Worm (Caenorhabditis elegans) whole organism, L4/young adult: Measurements from ENCODE around the gene msp-65.
"Not testable (repeated sequence)": the region's sequence is repeated elsewhere in the genome, so short reads cannot be mapped to it uniquely, and the experiment has no call there.

Experiments used
- W03F9.2 ChIP-seq: fragments of 150-350 bp; optimal IDR thresholded peaks from 2 replicates; lab custom pipeline; 2014; ENCODE audit warnings: missing biosample characterization, missing genetic modification characterization
- dao-5 ChIP-seq: sonication (generic microtip); optimal IDR thresholded peaks from 2 replicates; lab custom pipeline; 2016; ENCODE audit warnings: missing genotype, missing genetic modification characterization, moderate library complexity, missing compliant biosample characterization
- him-1 ChIP-seq: sonication (generic microtip); optimal IDR thresholded peaks from 2 replicates; lab custom pipeline; 2016; ENCODE audit warnings: missing genotype, missing genetic modification reagents, missing genetic modification characterization, missing compliant biosample characterization

Gene msp-65

DNA sequence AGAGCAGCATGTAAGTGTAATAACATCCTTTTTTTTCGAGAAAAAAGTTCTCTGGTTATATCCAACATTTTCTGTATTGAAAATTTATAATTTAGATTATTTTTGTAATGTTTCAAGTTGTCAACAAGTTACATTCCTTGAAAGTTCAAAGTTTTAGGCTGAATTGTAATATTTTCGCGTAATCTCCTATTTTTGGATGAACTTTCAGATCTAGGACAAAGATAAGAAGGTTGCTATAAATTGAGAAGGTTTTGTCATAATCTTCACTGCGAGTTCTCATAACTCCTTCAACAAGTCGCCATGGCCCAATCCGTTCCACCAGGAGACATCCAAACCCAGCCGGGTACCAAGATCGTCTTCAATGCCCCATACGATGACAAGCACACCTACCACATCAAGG, at the start of gene msp-65:
msp-65 (plus strand) TSS at position 301 of the 400 bp plus-strand sequence.
- not testable (repeated sequence) for TF ChIP-seq W03F9.2 (tag; lab: Kevin White, UChicago); him-1 (tag; lab: Kevin White, UChicago); dao-5

DNA sequence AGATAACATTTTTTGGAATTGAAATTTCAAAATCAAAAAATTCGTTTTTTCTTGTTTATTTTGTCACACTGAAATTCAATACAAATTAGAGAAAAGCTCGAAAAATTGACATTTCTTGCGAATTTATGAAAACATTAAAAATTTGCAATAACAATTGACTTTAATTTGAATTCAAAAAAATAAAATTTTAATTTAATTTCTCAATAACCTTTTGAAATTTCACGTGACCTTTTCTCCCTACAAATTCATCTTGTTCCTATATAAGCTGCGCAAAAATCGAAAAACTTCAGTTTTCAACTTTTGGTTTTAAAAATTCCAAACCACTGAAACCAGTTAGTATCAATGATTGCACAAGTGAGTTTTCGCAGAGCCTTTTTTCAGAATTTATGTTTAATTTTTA, 47.5 kb upstream of the msp-65 start, which contains the start of gene F36H12.4:
F36H12.4 (plus strand) TSS at position 301 of the 400 bp plus-strand sequence.
- no peak for TF ChIP-seq dao-5
- TF ChIP-seq W03F9.2 (tag; lab: Kevin White, UChicago), result no peak
- no peak for TF ChIP-seq him-1 (tag; lab: Kevin White, UChicago)

- TF ChIP-seq W03F9.2 (tag; lab: Kevin White, UChicago) (no peak), dao-5 (no peak), him-1 (tag; lab: Kevin White, UChicago) (no peak)
Observed at ce11 chrIV:5272518-5272917, 43.8 kb upstream of the msp-65 start, which contains the start of gene F36H12.3. Gene F36H12.3 (plus strand): TSS chrIV:5272818.

DNA sequence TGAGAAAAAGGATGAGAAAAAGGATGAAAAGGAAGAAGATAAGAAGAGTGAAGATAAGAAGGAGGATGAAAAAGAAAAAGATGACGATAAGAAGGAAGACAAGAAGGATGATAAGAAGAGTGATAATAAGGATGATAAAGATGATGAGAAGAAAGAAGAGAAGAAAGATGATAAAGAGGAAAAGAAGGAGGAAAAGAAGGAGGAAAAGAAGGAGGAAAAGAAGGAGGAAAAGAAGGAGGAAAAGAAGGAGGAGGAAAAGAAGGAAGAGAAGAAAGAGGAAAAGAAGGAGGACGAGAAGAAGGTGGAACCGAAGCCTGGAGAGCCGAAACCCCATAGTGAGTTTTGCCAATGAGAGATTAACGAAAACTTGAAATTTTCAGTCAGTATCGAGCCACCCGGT, 42.9 kb upstream of the msp-65 start:
- no peak for TF ChIP-seq dao-5
- TF ChIP-seq W03F9.2 (tag; lab: Kevin White, UChicago), result no peak

ce11 chrIV:5274123-5274581, 42.2 kb upstream of the msp-65 start, which contains the start of gene slfl-4:
Gene slfl-4 (plus strand): TSS chrIV:5274531.
- no peak for TF ChIP-seq W03F9.2 (tag; lab: Kevin White, UChicago)
- no peak for TF ChIP-seq him-1 (tag; lab: Kevin White, UChicago)
- no peak for TF ChIP-seq dao-5

ce11 chrIV:5277752-5278151, 38.6 kb upstream of the msp-65 start, which contains the start of gene F36H12.17:
Gene F36H12.17 (minus strand): TSS chrIV:5277852.
- no peak for TF ChIP-seq him-1 (tag; lab: Kevin White, UChicago)
- no peak for TF ChIP-seq W03F9.2 (tag; lab: Kevin White, UChicago)
- TF ChIP-seq dao-5, result no peak

- TF ChIP-seq him-1 (tag; lab: Kevin White, UChicago) (no peak), dao-5 (no peak), W03F9.2 (tag; lab: Kevin White, UChicago) (no peak)
Observed at ce11 chrIV:5281457-5281856, 34.9 kb upstream of the msp-65 start.

- no peak for TF ChIP-seq W03F9.2 (tag; lab: Kevin White, UChicago)
- no peak for TF ChIP-seq dao-5
- TF ChIP-seq him-1 (tag; lab: Kevin White, UChicago), result no peak
Observed at ce11 chrIV:5287190-5287589, 29.1 kb upstream of the msp-65 start.

DNA sequence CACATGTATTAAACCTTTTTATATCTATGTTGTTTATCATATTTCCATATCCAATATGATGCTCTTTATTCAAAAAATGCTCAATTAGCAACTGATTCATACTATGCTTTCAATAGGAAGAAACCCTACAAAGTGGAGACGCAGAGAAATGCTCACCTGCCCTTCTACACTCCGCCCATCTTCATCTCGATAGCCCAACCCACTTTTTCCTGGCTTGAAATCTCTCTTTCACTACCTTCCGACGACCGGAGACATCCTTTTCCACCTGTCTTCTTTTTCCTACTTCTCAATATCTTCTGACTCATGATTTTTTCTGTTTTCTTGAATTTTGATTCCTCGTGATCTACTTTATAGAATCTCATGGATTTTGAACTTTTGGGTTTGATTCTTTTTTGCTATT, 27.4 kb upstream of the msp-65 start:
- TF ChIP-seq dao-5, result no peak
- no peak for TF ChIP-seq him-1 (tag; lab: Kevin White, UChicago)
- no peak for TF ChIP-seq W03F9.2 (tag; lab: Kevin White, UChicago)

DNA sequence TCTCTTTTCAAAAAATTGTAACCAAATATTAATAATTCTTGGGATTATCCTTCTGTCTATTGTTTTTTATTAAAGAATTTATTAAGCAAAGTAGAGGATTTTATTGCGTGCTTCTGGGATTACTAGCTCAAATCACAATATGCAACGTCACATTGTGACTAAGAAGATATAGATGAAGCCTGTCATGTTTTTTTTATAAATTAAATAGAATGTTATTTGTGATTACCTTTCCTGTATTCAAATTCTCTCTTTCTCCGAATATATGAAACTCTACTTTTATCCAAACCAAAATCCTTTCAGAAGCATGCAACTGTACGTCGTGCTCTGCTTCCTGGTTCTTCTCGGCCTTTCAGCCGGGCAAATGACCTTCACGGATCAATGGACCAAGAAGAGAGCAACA, 25.8 kb upstream of the msp-65 start, which contains the start of gene nlp-47:
nlp-47 (plus strand) TSS at position 301 of the 400 bp plus-strand sequence.
- TF ChIP-seq W03F9.2 (tag; lab: Kevin White, UChicago) (no peak), dao-5 (no peak), him-1 (tag; lab: Kevin White, UChicago) (no peak)

DNA sequence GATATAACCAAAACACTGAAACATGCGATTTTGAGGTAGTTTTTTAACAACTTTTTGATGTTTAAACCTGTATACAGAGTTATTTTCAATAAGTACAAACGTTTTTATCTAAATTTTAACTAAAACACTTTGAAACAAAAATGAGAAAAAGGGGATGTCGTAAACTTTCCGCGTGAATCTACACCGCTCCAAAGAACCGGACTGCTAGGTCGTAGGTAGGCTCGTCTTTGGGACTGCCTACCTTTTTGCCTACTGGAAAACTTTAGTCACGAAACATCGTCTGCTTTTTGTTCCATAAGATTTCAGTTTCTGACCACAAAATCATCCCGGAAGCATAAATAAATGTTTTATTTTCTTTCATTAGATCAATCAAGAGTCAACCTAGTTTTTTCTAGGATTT, 25.1 kb upstream of the msp-65 start:
- TF ChIP-seq dao-5, result no peak
- TF ChIP-seq him-1 (tag; lab: Kevin White, UChicago), result no peak
- TF ChIP-seq W03F9.2 (tag; lab: Kevin White, UChicago), result no peak

ce11 chrIV:5294467-5294866, 21.9 kb upstream of the msp-65 start:
- TF ChIP-seq W03F9.2 (tag; lab: Kevin White, UChicago) (no peak), him-1 (tag; lab: Kevin White, UChicago) (no peak), dao-5 (no peak)

ce11 chrIV:5295240-5295639, 21.1 kb upstream of the msp-65 start, which contains the start of gene msp-51:
Gene msp-51 (minus strand): TSS chrIV:5295340.
- not testable (repeated sequence) for TF ChIP-seq him-1 (tag; lab: Kevin White, UChicago); dao-5; W03F9.2 (tag; lab: Kevin White, UChicago)

ce11 chrIV:5297436-5298012, 18.8 kb upstream of the msp-65 start, which contains the start of the genes ZK354.6 and msp-113:
Gene ZK354.6 (minus strand): TSS chrIV:5297536.
Gene msp-113 (plus strand): TSS chrIV:5297962.
- TF ChIP-seq W03F9.2 (tag; lab: Kevin White, UChicago), result no peak
- no peak for TF ChIP-seq dao-5
- TF ChIP-seq him-1 (tag; lab: Kevin White, UChicago), result no peak
